Worm (Caenorhabditis elegans): ENCODE data around the gene T04F3.4.

T04F3.4 gene

DNA sequence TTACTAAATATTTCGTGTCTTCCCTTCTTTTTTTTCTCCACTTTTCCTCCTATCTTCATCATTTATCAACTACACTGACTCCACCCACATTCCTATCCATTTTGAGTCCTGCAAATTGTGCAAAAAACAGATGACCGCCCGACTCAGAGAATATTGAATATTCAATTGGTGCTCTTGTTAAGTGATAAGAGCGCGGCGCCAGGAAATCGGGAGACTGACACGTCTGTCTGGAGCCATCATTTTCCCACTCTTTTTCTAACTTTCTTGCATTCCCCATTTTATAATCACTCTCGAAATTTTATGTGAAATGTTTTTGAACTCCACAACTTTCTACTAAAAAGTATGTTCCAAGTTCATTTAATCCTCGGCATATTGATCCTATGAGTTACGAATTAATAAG, 7.0 kb downstream of the T04F3.4 start:
- TF ChIP-seq elt-2 (tag; optimal IDR thresholded peaks at IDR 0.05): peak; percentile 63
- TF ChIP-seq Y116A8C.19 (tag; optimal IDR thresholded peaks at IDR 0.05; ENCODE audit: borderline replicate concordance): no peak

DNA sequence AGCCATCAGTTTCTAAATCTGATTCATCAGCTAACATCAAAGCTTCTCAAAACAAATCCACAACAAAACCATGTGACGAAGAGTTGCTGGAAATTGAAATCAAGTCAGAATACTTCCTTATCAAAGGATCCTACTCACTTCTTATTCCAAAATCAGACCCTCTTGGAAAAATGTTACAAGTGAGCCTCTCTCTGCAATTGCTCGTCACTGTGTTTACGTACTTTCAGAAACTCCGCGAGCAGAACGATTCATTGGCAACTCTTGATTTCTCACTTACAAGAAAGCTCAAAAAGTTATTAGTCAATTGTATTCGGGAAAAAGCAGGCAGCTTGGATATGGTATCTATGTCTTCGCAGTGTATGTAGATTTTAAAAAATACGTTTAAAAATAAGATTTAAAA, 11.4 kb downstream of the T04F3.4 start:
- TF ChIP-seq irx-1 (tag; optimal IDR thresholded peaks at IDR 0.05) (no peak), rnt-1 (tag; optimal IDR thresholded peaks at IDR 0.05) (peak; percentile 10), F16B12.6 (tag; optimal IDR thresholded peaks at IDR 0.05) (peak; percentile 68), nhr-28 (tag; optimal IDR thresholded peaks at IDR 0.05) (no peak), ztf-4 (tag; optimal IDR thresholded peaks at IDR 0.05) (no peak), lsy-2 (tag; optimal IDR thresholded peaks at IDR 0.05) (peak in 1 of 2 experiments; percentile 10), ama-1 (optimal IDR thresholded peaks at IDR 0.05) (no peak), ztf-11 (tag; optimal IDR thresholded peaks at IDR 0.05) (no peak), snu-23 (GFP tag; optimal IDR thresholded peaks at IDR 0.05) (no peak), swsn-7 (tag; optimal IDR thresholded peaks at IDR 0.05) (no peak), efl-1 (optimal IDR thresholded peaks at IDR 0.05) (no peak), efl-1 (GFP tag; optimal IDR thresholded peaks at IDR 0.05 in 1 of 2) (peak in 1 of 2 experiments; percentile 83), ceh-88 (GFP tag; IDR thresholded peaks at IDR 0.05) (no peak), mef-2 (tag; optimal IDR thresholded peaks at IDR 0.05) (no peak), fkh-4 (tag; optimal IDR thresholded peaks at IDR 0.05; ENCODE audit: borderline replicate concordance) (no peak), zip-4 (GFP tag; optimal IDR thresholded peaks at IDR 0.05) (no peak)

DNA sequence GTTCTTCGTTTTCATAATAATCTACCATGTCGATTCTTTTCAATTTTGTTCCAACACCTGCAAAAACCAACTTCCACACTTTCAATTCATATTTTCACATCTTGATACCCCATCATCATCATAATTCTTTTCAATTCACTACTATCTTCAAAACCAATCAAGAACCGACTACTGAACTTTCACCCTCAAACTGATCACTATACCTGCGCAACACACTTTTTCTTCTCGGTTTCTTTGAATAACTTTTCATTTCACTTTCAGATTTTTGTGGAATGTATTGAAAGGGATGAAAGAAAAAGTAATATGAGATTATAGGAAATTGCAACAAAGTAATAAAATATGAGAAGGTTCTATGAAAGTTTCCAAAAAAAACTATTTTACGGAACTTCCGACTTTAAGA, 21.8 kb downstream of the T04F3.4 start:
- no peak for TF ChIP-seq mef-2 (tag; optimal IDR thresholded peaks at IDR 0.05)
- TF ChIP-seq blmp-1 (tag; optimal IDR thresholded peaks at IDR 0.05): peak; percentile 96

DNA sequence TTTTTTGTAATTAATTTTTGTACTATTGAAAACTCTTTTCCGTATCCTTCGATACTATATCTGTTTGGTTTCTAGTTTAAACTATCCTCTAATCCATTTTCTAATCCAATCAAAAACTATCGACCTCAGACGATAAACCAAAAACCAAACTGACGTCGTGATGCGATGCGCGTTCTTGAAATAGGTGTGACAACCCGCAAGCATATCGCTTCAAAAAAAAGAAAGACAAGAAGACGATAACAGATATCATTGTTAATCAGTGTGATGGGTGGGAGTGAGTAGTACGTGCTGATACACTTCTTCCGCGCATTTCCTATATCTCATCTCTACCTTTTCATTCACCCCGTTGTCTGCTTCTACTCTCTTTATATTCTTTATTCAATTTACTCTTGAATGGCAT, 23.0 kb downstream of the T04F3.4 start, which contains the start of gene T04F3.1:
TSS of gene T04F3.1 (plus strand) at position 246 of the 400 bp plus-strand sequence.
- TF ChIP-seq efl-1 (optimal IDR thresholded peaks at IDR 0.05) (no peak), efl-1 (GFP tag; optimal IDR thresholded peaks at IDR 0.05 in 1 of 2) (peak in 1 of 2 experiments; percentile 43), blmp-1 (tag; optimal IDR thresholded peaks at IDR 0.05) (peak; percentile 77), ceh-82 (tag; optimal IDR thresholded peaks at IDR 0.05) (no peak), nhr-20 (tag; optimal IDR thresholded peaks at IDR 0.05) (peak; percentile 8), elt-3 (tag; optimal IDR thresholded peaks at IDR 0.05) (peak in 5 of 6 experiments; percentile 16 to 73 (median 67)), ceh-90 (tag; optimal IDR thresholded peaks at IDR 0.05) (no peak), fkh-8 (tag; optimal IDR thresholded peaks at IDR 0.05) (no peak), lin-14 (GFP tag; optimal IDR thresholded peaks at IDR 0.05) (peak; percentile 44)

DNA sequence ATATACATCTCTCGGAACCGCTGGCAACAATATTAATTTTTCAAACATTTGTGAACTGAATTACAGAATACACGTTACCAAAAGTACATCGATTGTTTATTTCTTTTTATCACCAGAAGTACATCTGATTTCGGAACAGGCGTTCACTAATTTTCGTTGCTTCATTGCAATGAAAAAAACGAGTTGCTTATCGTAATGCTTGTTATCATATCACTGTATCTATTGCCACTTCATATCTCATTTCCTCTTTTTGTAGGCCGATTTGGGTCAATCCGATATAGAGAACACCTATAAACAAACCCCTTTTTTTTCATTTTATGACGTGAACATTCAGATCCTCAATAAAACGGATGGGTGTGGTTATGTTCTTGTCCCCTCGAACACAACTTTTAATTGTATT, 25.5 kb downstream of the T04F3.4 start:
- TF ChIP-seq swsn-7 (tag; optimal IDR thresholded peaks at IDR 0.05): no peak
- TF ChIP-seq blmp-1 (tag; optimal IDR thresholded peaks at IDR 0.05): peak; percentile 1

DNA sequence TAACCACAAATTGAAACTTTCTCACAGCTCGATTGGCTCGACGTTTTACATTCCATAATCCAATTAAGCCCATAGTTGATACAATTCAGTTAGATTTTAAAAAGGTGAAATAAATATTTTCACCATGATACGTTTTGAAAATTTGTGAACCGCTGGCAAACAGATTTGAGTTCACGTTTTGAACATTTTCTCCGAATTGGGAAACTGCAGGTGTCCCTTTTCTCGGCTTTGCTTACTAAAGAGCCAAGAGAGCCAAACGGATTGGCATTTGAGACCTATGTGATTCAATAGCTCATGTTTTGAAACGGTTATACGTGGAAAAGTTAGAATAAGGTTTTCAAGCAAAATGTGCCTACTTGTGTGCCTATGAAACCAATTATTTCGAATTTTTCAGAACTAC, 26.0 kb downstream of the T04F3.4 start, which contains the start of gene spe-42:
TSS of gene spe-42 (minus strand) at position 101 of the 400 bp plus-strand sequence.
- no peak for TF ChIP-seq tbx-2 (tag; optimal IDR thresholded peaks at IDR 0.05)
- TF ChIP-seq nhr-76 (tag; optimal IDR thresholded peaks at IDR 0.05): no peak
- TF ChIP-seq skn-1 (tag; optimal IDR thresholded peaks at IDR 0.05): no peak
- no peak for TF ChIP-seq nhr-12 (tag; optimal IDR thresholded peaks at IDR 0.05)
- TF ChIP-seq sup-37 (GFP tag; optimal IDR thresholded peaks at IDR 0.05): no peak
- no peak for TF ChIP-seq ces-1 (GFP tag; optimal IDR thresholded peaks at IDR 0.05)
- no peak for TF ChIP-seq nhr-84 (tag; optimal IDR thresholded peaks at IDR 0.05)
- no peak for TF ChIP-seq swsn-7 (tag; optimal IDR thresholded peaks at IDR 0.05)
- TF ChIP-seq ceh-82 (tag; optimal IDR thresholded peaks at IDR 0.05): no peak
- no peak for TF ChIP-seq zip-4 (GFP tag; optimal IDR thresholded peaks at IDR 0.05)
- TF ChIP-seq egl-13 (tag; optimal IDR thresholded peaks at IDR 0.05): no peak
- no peak for TF ChIP-seq F16B12.6 (tag; optimal IDR thresholded peaks at IDR 0.05)
- TF ChIP-seq Y116A8C.19 (tag; optimal IDR thresholded peaks at IDR 0.05; ENCODE audit: borderline replicate concordance): no peak
- no peak for TF ChIP-seq fkh-4 (tag; optimal IDR thresholded peaks at IDR 0.05; ENCODE audit: borderline replicate concordance)
- no peak for TF ChIP-seq alr-1 (tag; optimal IDR thresholded peaks at IDR 0.05; ENCODE audit: borderline replicate concordance)
- no peak for TF ChIP-seq nhr-47 (tag; optimal IDR thresholded peaks at IDR 0.05)
